Fruit fly (Drosophila melanogaster): ENCODE data around the gene CG42564.

CG42564 gene

DNA sequence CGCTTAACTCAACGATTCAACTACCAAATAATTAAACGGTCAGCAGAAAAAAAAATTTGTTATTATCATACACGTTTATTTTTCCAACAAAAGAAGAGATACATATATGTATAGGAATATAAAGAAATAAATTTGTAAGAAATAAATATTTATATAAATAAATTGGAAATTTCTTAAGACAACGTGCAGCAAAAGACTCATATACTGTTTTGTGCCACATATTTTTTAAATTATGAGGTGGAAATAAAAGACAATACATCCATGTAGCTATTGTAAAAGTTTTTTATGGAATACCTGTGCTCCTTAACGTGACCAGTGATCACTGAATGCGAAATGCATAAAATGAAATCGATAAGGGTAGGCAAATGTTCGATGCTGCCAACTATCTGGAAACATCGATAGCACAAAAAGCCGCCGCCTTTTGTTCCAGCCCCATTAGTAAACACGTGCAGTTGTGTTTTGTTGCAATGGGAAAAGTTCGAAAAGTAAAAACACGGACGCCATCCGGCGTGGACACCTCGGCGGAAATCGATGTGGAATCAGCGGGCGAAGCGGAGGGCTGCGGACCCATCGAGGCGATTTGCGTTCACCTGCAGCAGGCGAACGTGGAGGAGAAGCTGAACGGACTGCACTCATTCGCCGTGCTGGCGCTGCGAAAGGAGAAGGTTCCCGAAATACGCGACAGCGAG is 5.6 kb upstream of the CG42564 start, which contains the start of gene CG10286 (continued):
- 0 out of 2 replicates have a peak, but pooled peaks have one; percentile 16 for TF ChIP-seq CG2129 (GFP tag; IDR thresholded peaks at IDR 0.05; ENCODE audit: partially characterized antibody)

DNA sequence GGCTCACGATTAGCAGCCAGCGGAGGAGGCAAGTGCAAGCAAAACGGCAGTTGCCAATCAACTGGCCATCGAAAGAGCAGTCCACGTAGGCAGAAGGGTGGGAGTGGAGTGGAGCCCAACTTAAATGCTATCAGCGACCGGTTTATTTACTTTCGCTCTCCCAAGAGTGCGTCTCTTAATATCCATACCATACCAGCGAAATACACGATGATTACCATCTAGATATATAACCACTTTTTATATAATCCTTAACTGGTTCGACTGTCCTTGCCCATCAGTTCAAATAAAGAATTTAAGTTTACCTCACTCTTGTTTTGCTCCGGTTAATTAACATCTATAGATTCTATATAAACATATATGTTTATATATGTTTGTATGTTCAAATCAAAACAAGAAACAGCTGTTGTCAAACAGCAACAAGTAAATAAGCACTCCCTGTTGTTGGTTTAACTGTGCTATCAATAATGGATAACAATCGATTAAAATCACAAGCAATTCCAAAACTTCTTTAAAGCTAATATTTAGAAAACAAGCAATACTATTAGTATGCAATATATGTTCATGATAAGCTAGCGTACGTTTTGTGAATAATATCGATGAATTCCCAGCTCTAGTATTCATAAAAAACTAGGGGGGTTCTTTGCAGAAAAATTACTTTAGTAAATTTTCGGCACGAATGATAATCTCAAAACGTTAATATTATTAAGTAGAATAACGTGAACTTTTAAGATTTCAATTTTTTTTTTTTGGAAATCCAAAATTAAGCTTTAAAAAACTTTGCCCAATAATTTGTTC is 566 bp upstream of the CG42564 start:
- TF ChIP-seq danr (GFP tag; IDR thresholded peaks at IDR 0.05) (peak; percentile 29; the same call in 1 of the 2 replicates), Optix (GFP tag; IDR thresholded peaks at IDR 0.05) (no peak), Hr51 (GFP tag; optimal IDR thresholded peaks at IDR 0.05) (peak in 1 of 2 experiments; percentile 25), CG11560 (tag; IDR thresholded peaks at IDR 0.05) (no peak), CG12155 (GFP tag; optimal IDR thresholded peaks at IDR 0.05) (peak; percentile 14), sna (GFP tag; IDR thresholded peaks at IDR 0.05; ENCODE audit: partially characterized antibody) (no peak), Sox102F (GFP tag; optimal IDR thresholded peaks at IDR 0.05) (no peak), Hand (GFP tag; optimal IDR thresholded peaks at IDR 0.05) (no peak), CG16813 (GFP tag; IDR thresholded peaks at IDR 0.05; ENCODE audit: partially characterized antibody) (no peak), zfh1 (GFP tag; IDR thresholded peaks at IDR 0.05) (no peak), nerfin-2 (GFP tag; IDR thresholded peaks at IDR 0.05; ENCODE audit: partially characterized antibody) (peak; percentile 24; the same call in 1 of the 2 replicates), GATAe (GFP tag; conservative IDR thresholded peaks at IDR 0.05) (no peak), pho (GFP tag; optimal IDR thresholded peaks at IDR 0.05) (peak; percentile 35), CG4820 (GFP tag; optimal IDR thresholded peaks at IDR 0.05) (no peak), CG10274 (GFP tag; optimal IDR thresholded peaks at IDR 0.05) (no peak), CG9932 (GFP tag; IDR thresholded peaks at IDR 0.05) (peak; percentile 66), CG2875 (GFP tag; optimal IDR thresholded peaks at IDR 0.05) (peak; percentile 57), CG11085 (GFP tag; IDR thresholded peaks at IDR 0.05) (0 out of 2 replicates have a peak, but pooled peaks have one; percentile 43), CG3281 (GFP tag; optimal IDR thresholded peaks at IDR 0.05) (peak; percentile 63), CG13424 (tag; optimal IDR thresholded peaks at IDR 0.05) (peak; percentile 42), lab (GFP tag; optimal IDR thresholded peaks at IDR 0.05) (peak; percentile 83), maf-S (GFP tag; optimal IDR thresholded peaks at IDR 0.05) (no peak), NC2β (GFP tag; optimal IDR thresholded peaks at IDR 0.05) (no peak), corto (GFP tag; optimal IDR thresholded peaks at IDR 0.05) (no peak), insv (GFP tag; optimal IDR thresholded peaks at IDR 0.05) (peak in 1 of 2 experiments; percentile 45), stwl (tag; optimal IDR thresholded peaks at IDR 0.05) (peak; percentile 22), Usf (GFP tag; optimal IDR thresholded peaks at IDR 0.05) (no peak), MBD-R2 (GFP tag; IDR thresholded peaks at IDR 0.05) (peak; percentile 55; the same call in 1 of the 2 replicates), shn (GFP tag; optimal IDR thresholded peaks at IDR 0.05) (no peak), nerfin-1 (tag; optimal IDR thresholded peaks at IDR 0.05) (peak; percentile 16), ATbp (GFP tag; optimal IDR thresholded peaks at IDR 0.05) (peak; percentile 10), cas (GFP tag; IDR thresholded peaks at IDR 0.05) (no peak), CG12219 (GFP tag; optimal IDR thresholded peaks at IDR 0.05) (peak; percentile 6), B-H2 (GFP tag; optimal IDR thresholded peaks at IDR 0.05) (no peak), unc-4 (GFP tag; IDR thresholded peaks at IDR 0.05; ENCODE audit: partially characterized antibody) (peak; percentile 56), Ets97D (GFP tag; optimal IDR thresholded peaks at IDR 0.05) (no peak), chn (GFP tag; optimal IDR thresholded peaks at IDR 0.05) (peak; percentile 5), CG6254 (GFP tag; optimal IDR thresholded peaks at IDR 0.05) (no peak), Aef1 (GFP tag; IDR thresholded peaks at IDR 0.05) (no peak), pzg (GFP tag; optimal IDR thresholded peaks at IDR 0.05) (peak; percentile 20), jumu (GFP tag; optimal IDR thresholded peaks at IDR 0.05) (no peak), dysf (GFP tag; IDR thresholded peaks at IDR 0.05) (no peak; the same call in 2 of the 3 replicates), Rx (GFP tag; IDR thresholded peaks at IDR 0.05) (no peak), Med (GFP tag) (peak; percentile 87)

Data from whole organism, embryonic.